Fruit fly (Drosophila melanogaster) whole organism, embryonic: ENCODE results near the gene CG14339.

Source experiments
- Asciz ChIP-seq: fragments of 200-800 bp; sonication (Bioruptor generic); optimal IDR thresholded peaks from 2 replicates; lab custom pipeline; 2017; ENCODE audit warnings: missing biosample characterization, mild to moderate bottlenecking, missing genetic modification characterization, missing genetic modification reagents
- Bgb ChIP-seq: fragments of 200-800 bp; sonication (Bioruptor generic); IDR thresholded peaks from 2 replicates; pipeline ENCODE4 v1.3.6; 2022; ENCODE audit warnings: missing biosample characterization, missing genetic modification characterization; ENCODE audit not compliant: partially characterized antibody
- C15 ChIP-seq: fragments of 200-800 bp; sonication (Bioruptor generic); IDR thresholded peaks from 3 replicates; pipeline ENCODE4 v1.3.6; 2022; ENCODE audit warnings: missing biosample characterization, missing genetic modification characterization
- CG10321 ChIP-seq: fragments of 200-800 bp; sonication (Bioruptor generic); IDR thresholded peaks from 2 replicates; pipeline ENCODE4 v1.3.6; 2022; ENCODE audit warnings: missing biosample characterization, missing genetic modification characterization
- CG10959 ChIP-seq: fragments of 200-800 bp; sonication (Bioruptor generic); IDR thresholded peaks from 2 replicates; pipeline ENCODE4 v1.3.6; 2022; ENCODE audit warnings: missing biosample characterization, missing genetic modification characterization
- CG12769 ChIP-seq: fragments of 200-800 bp; sonication (Bioruptor generic); optimal IDR thresholded peaks from 2 replicates; lab custom pipeline; 2019; ENCODE audit warnings: missing biosample characterization, mild to moderate bottlenecking, missing genetic modification characterization, moderate library complexity
- CG13424 ChIP-seq: fragments of 200-800 bp; sonication (Bioruptor generic); optimal IDR thresholded peaks from 2 replicates; lab custom pipeline; 2019; ENCODE audit warnings: missing biosample characterization, mild to moderate bottlenecking, missing genetic modification characterization, moderate library complexity
- CG17359 ChIP-seq: fragments of 200-800 bp; sonication (Bioruptor generic); optimal IDR thresholded peaks from 3 replicates; lab custom pipeline; 2018; ENCODE audit warnings: missing biosample characterization, mild to moderate bottlenecking, missing genetic modification characterization, moderate library complexity
- CG17385 ChIP-seq: fragments of 200-800 bp; sonication (Bioruptor generic); optimal IDR thresholded peaks from 3 replicates; lab custom pipeline; 2018; ENCODE audit warnings: missing biosample characterization, mild to moderate bottlenecking, missing genetic modification characterization
- CG17802 ChIP-seq: fragments of 200-800 bp; sonication (Bioruptor generic); optimal IDR thresholded peaks from 2 replicates; lab custom pipeline; 2018; ENCODE audit warnings: missing biosample characterization, mild to moderate bottlenecking, missing genetic modification characterization, moderate library complexity
- CG2889 ChIP-seq: fragments of 200-800 bp; sonication (Bioruptor generic); IDR thresholded peaks from 3 replicates; pipeline ENCODE4 v1.3.6; 2022; ENCODE audit warnings: missing biosample characterization, missing genetic modification characterization
- CG30020 ChIP-seq: fragments of 200-800 bp; optimal IDR thresholded peaks from 2 replicates; lab custom pipeline; 2019; ENCODE audit warnings: missing biosample characterization, mild to moderate bottlenecking, missing genetic modification characterization, moderate library complexity
- CG3726 ChIP-seq: fragments of 200-800 bp; sonication (Bioruptor generic); IDR thresholded peaks from 3 replicates; pipeline ENCODE4, ENCODE4 v1.3.6; 2022; ENCODE audit warnings: missing biosample characterization, missing genetic modification characterization
- CG3838 ChIP-seq: fragments of 200-800 bp; sonication (Bioruptor generic); optimal IDR thresholded peaks from 3 replicates; lab custom pipeline; 2016; ENCODE audit warnings: missing biosample characterization, missing genetic modification characterization
- CG42726 ChIP-seq: fragments of 200-800 bp; sonication (Bioruptor generic); IDR thresholded peaks from 2 replicates; pipeline ENCODE4 v1.3.6; 2022; ENCODE audit warnings: missing biosample characterization, missing genetic modification characterization; ENCODE audit not compliant: partially characterized antibody
- CG4282 ChIP-seq: fragments of 200-800 bp; sonication (Bioruptor generic); optimal IDR thresholded peaks from 2 replicates; lab custom pipeline; 2016; ENCODE audit warnings: missing biosample characterization, missing genetic modification characterization
- CG4404 ChIP-seq: fragments of 200-800 bp; sonication (Bioruptor generic); IDR thresholded peaks from 2 replicates; pipeline ENCODE4 v1.3.6; 2022; ENCODE audit warnings: missing biosample characterization, missing genetic modification characterization
- CG5953 ChIP-seq: fragments of 200-800 bp; sonication (Bioruptor generic); IDR thresholded peaks from 2 replicates; pipeline ENCODE4 v1.3.6; 2022; ENCODE audit warnings: missing biosample characterization, missing genetic modification characterization
- CG6683 ChIP-seq: fragments of 200-800 bp; sonication (Bioruptor generic); optimal IDR thresholded peaks from 2 replicates; lab custom pipeline; 2017; ENCODE audit warnings: missing biosample characterization, mild to moderate bottlenecking, missing genetic modification characterization, missing genetic modification reagents
- CG6689 ChIP-seq: fragments of 200-800 bp; sonication (Bioruptor generic); IDR thresholded peaks from 2 replicates; pipeline ENCODE4 v1.3.6; 2022; ENCODE audit warnings: missing biosample characterization, missing genetic modification characterization
- CG7963 ChIP-seq: fragments of 200-800 bp; sonication (Bioruptor generic); IDR thresholded peaks from 3 replicates; pipeline ENCODE4 v1.3.6; 2022; ENCODE audit warnings: missing biosample characterization, missing genetic modification characterization; ENCODE audit not compliant: partially characterized antibody
- CG7987 ChIP-seq: fragments of 200-800 bp; sonication (Bioruptor generic); optimal IDR thresholded peaks from 2 replicates; lab custom pipeline; 2018; ENCODE audit warnings: missing biosample characterization, mild to moderate bottlenecking, missing genetic modification characterization, moderate library complexity
- CG9437 ChIP-seq: fragments of 200-800 bp; sonication (Bioruptor generic); optimal IDR thresholded peaks from 2 replicates; lab custom pipeline; 2018; ENCODE audit warnings: missing biosample characterization, mild to moderate bottlenecking, missing genetic modification characterization
- CG9817 ChIP-seq: fragments of 200-800 bp; sonication (Bioruptor generic); optimal IDR thresholded peaks from 2 replicates; lab custom pipeline; 2018; ENCODE audit warnings: missing biosample characterization, mild to moderate bottlenecking, missing genetic modification characterization, moderate library complexity
- CHES-1-like ChIP-seq: fragments of 200-800 bp; sonication (Bioruptor generic); optimal IDR thresholded peaks from 2 replicates; lab custom pipeline; 2016; ENCODE audit warnings: missing biosample characterization, missing genetic modification characterization
- Camta ChIP-seq: fragments of 200-800 bp; sonication (Bioruptor generic); optimal IDR thresholded peaks from 2 replicates; lab custom pipeline; 2016; ENCODE audit warnings: missing biosample characterization, missing genetic modification characterization
- Dp ChIP-seq: fragments of 200-800 bp; sonication (Bioruptor generic); optimal IDR thresholded peaks from 2 replicates; lab custom pipeline; 2018; ENCODE audit warnings: missing biosample characterization, mild to moderate bottlenecking, missing genetic modification characterization, moderate library complexity
- E2f2 ChIP-seq: fragments of 200-800 bp; sonication (Bioruptor generic); IDR thresholded peaks from 2 replicates; pipeline ENCODE4 v1.3.6; 2022; ENCODE audit warnings: missing biosample characterization, missing genetic modification characterization
- Eip74EF ChIP-seq, 2 experiments: fragments of 200-800 bp in 1 of 2; fragments of >200 bp in 1 of 2; sonication (Bioruptor generic) in 1 of 2; optimal IDR thresholded peaks; 2 replicates each; lab custom pipeline; 2017 to 2019; ENCODE audit warnings: missing biosample characterization in 2 of 2, missing genetic modification characterization in 2 of 2, mild to moderate bottlenecking in 1 of 2, moderate library complexity in 1 of 2
- HHEX ChIP-seq: fragments of 200-800 bp; sonication (Bioruptor generic); optimal IDR thresholded peaks from 3 replicates; lab custom pipeline; 2017; ENCODE audit warnings: missing biosample characterization, mild to moderate bottlenecking, missing genetic modification characterization, missing genetic modification reagents
- Lim3 ChIP-seq: fragments of 200-800 bp; sonication (Bioruptor generic); IDR thresholded peaks from 2 replicates; pipeline ENCODE4 v1.3.6; 2022; ENCODE audit warnings: missing biosample characterization, missing genetic modification characterization
- NfI ChIP-seq: fragments of 200-800 bp; sonication (Bioruptor generic); optimal IDR thresholded peaks from 3 replicates; lab custom pipeline; 2018; ENCODE audit warnings: missing biosample characterization, mild to moderate bottlenecking, missing genetic modification characterization, moderate library complexity
- Opbp ChIP-seq: fragments of 200-800 bp; sonication (Bioruptor generic); IDR thresholded peaks from 3 replicates; pipeline ENCODE4 v1.3.6; 2022; ENCODE audit warnings: missing biosample characterization, missing genetic modification characterization; ENCODE audit not compliant: partially characterized antibody
- PHDP ChIP-seq: fragments of 200-800 bp; sonication (Bioruptor generic); optimal IDR thresholded peaks from 3 replicates; lab custom pipeline; 2018; ENCODE audit warnings: missing biosample characterization, mild to moderate bottlenecking, missing genetic modification characterization, moderate library complexity
- Rfx ChIP-seq: fragments of 200-800 bp; sonication (Bioruptor generic); IDR thresholded peaks from 2 replicates; pipeline ENCODE4 v1.3.6; 2022; ENCODE audit warnings: missing biosample characterization, missing genetic modification characterization
- Sin3A ChIP-seq: fragments of >200 bp; optimal IDR thresholded peaks from 2 replicates; lab custom pipeline; 2018
- TFAM ChIP-seq: fragments of 200-800 bp; sonication (Bioruptor generic); optimal IDR thresholded peaks from 2 replicates; lab custom pipeline; 2017; ENCODE audit warnings: missing biosample characterization, missing genetic modification characterization, inconsistent platforms
- Taf1 ChIP-seq: fragments of 200-800 bp; sonication (Bioruptor generic); IDR thresholded peaks from 2 replicates; pipeline ENCODE4 v1.3.6; 2022; ENCODE audit warnings: missing biosample characterization, missing genetic modification characterization
- br ChIP-seq: fragments of >200 bp; optimal IDR thresholded peaks from 2 replicates; lab custom pipeline; 2017
- ken ChIP-seq: fragments of 200-800 bp; sonication (Bioruptor generic); IDR thresholded peaks from 3 replicates; pipeline ENCODE4 v1.3.6; 2022; ENCODE audit warnings: missing biosample characterization, missing genetic modification characterization
- lola ChIP-seq, 3 experiments: fragments of >200 bp in 2 of 3; fragments of 200-800 bp in 1 of 3; sonication (Bioruptor generic) in 1 of 3; optimal IDR thresholded peaks; 2 replicates each; lab custom pipeline; 2017 to 2019; ENCODE audit warnings: missing biosample characterization in 3 of 3, missing genetic modification characterization in 3 of 3, mild to moderate bottlenecking in 1 of 3, moderate library complexity in 1 of 3
- nau ChIP-seq: fragments of 200-800 bp; sonication (Bioruptor generic); optimal IDR thresholded peaks from 3 replicates; lab custom pipeline; 2017; ENCODE audit warnings: missing biosample characterization, mild to moderate bottlenecking, missing genetic modification characterization, missing genetic modification reagents
- pita ChIP-seq: fragments of 200-800 bp; sonication (Bioruptor generic); optimal IDR thresholded peaks from 2 replicates; lab custom pipeline; 2017; ENCODE audit warnings: missing biosample characterization, mild to moderate bottlenecking, missing genetic modification characterization
- pros ChIP-seq: fragments of 200-800 bp; sonication (Bioruptor generic); optimal IDR thresholded peaks from 3 replicates; lab custom pipeline; 2019; ENCODE audit warnings: missing biosample characterization, mild to moderate bottlenecking, missing genetic modification characterization, moderate library complexity
- ranshi ChIP-seq: fragments of 200-800 bp; sonication (Bioruptor generic); IDR thresholded peaks from 2 replicates; pipeline ENCODE4 v1.3.6; 2022; ENCODE audit warnings: missing biosample characterization, missing genetic modification characterization
- wor ChIP-seq: fragments of 200-800 bp; sonication (Bioruptor generic); IDR thresholded peaks from 2 replicates; pipeline ENCODE4 v1.3.6; 2022; ENCODE audit warnings: missing biosample characterization, missing genetic modification characterization
- z ChIP-seq: fragments of 200-800 bp; sonication (Bioruptor generic); IDR thresholded peaks from 3 replicates; pipeline ENCODE4 v1.3.6; 2022; ENCODE audit warnings: missing biosample characterization, missing genetic modification characterization
- zfh1 ChIP-seq: fragments of 200-800 bp; sonication (Bioruptor generic); IDR thresholded peaks from 3 replicates; pipeline ENCODE4 v1.3.6; 2022; ENCODE audit warnings: missing biosample characterization, missing genetic modification characterization

Gene CG14339

DNA sequence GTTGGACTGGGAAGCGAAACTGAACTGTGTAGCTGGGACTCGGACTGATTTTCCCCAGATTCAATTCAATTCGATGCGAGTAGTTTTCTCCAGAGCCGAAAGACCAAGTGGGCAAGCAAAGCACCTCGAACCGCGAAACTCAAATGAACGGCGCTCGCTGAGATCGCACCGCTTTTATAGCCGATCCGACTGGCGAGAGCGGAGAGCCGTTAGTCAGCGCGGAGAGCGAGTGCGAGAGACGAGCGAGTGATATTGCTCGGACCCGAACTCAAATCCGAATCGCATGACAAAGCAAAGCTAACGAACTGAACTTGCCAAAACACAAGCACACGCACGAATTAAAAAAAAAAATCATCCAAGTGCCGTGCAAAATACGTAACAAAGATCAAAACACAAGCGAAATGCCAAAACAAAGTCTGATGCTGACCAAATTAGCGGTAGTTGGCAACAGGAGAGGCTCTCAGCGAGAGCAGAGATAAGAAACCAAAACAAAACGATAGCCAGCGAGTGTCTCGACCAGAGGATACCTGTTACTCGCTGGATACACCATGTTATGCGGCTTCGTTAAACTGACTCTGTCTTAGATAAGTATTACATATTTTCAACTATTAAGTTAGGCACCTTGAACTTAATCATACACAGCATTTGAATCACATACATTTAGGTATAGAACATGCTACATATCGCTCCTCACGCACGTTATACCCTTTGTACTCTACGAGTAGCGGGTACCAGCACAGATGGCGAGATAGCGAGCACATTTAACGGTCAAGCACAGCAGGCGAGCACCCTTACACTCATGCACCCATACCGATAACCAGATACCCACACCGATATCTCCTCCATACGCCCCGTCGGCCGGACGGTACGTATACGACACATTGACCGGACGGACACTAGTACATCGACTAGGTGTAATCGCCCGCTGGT lies 10.8 kb downstream of the CG14339 start (continued):
- TF ChIP-seq CHES-1-like (GFP tag; lab: Kevin White, UChicago) (peak; percentile 82), NfI (GFP tag; lab: Kevin White, UChicago) (peak; percentile 55), pita (GFP tag; lab: Kevin White, UChicago) (no peak), pros (GFP tag; lab: Kevin White, UChicago) (no peak), CG17385 (GFP tag; lab: Kevin White, UChicago) (peak; percentile 54), E2f2 (GFP tag; lab: Robert Waterston, UW) (peak; percentile 44), CG42726 (GFP tag; lab: Robert Waterston, UW) (peak; percentile 55; the same call in 1 of the 2 replicates), Rfx (peak; percentile 84), wor (GFP tag; lab: Robert Waterston, UW) (peak; percentile 47; the same call in 1 of the 2 replicates), CG17359 (tag; lab: Kevin White, UChicago) (peak; percentile 54), CG10321 (GFP tag; lab: Robert Waterston, UW) (no peak), Camta (peak; percentile 42), CG12769 (tag; lab: Kevin White, UChicago) (peak; percentile 93), CG9437 (GFP tag; lab: Kevin White, UChicago) (peak; percentile 55), Taf1 (GFP tag; lab: Robert Waterston, UW) (peak; percentile 55), lola (GFP tag; optimal IDR thresholded peaks at IDR 0.05; lab: Kevin White, UChicago) (peak in 1 of 3 experiments; percentile 48), CG17802 (tag; lab: Kevin White, UChicago) (no peak), z (GFP tag; lab: Robert Waterston, UW) (peak; percentile 67; the same call in 2 of the 3 replicates), CG2889 (GFP tag; lab: Robert Waterston, UW) (no peak), ken (GFP tag; lab: Robert Waterston, UW) (peak; percentile 72; the same call in 2 of the 3 replicates), CG6683 (GFP tag; lab: Kevin White, UChicago) (peak; percentile 38), CG3838 (GFP tag; lab: Kevin White, UChicago) (no peak), nau (peak; percentile 66), CG7987 (GFP tag; lab: Kevin White, UChicago) (peak; percentile 9), Asciz (GFP tag; lab: Kevin White, UChicago) (peak; percentile 57), Lim3 (GFP tag; lab: Robert Waterston, UW) (no peak), HHEX (GFP tag; lab: Kevin White, UChicago) (peak; percentile 65), C15 (GFP tag; lab: Robert Waterston, UW) (peak; percentile 74; the same call in 1 of the 3 replicates), CG10959 (0 out of 2 replicates have a peak, but pooled peaks have one; percentile 32), ranshi (peak; percentile 79), PHDP (peak; percentile 81), Dp (GFP tag; lab: Kevin White, UChicago) (no peak), CG6689 (peak; percentile 85), CG13424 (tag; lab: Kevin White, UChicago) (peak; percentile 59), Opbp (peak; percentile 40; the same call in 1 of the 3 replicates), Sin3A (lab: Kevin White, UChicago) (no peak), zfh1 (GFP tag; lab: Robert Waterston, UW) (peak; percentile 72), CG9817 (tag; lab: Kevin White, UChicago) (peak; percentile 68), CG4404 (peak; percentile 66), TFAM (GFP tag; lab: Kevin White, UChicago) (no peak), Bgb (GFP tag; lab: Robert Waterston, UW) (peak; percentile 67), CG5953 (GFP tag; lab: Robert Waterston, UW) (0 out of 2 replicates have a peak, but pooled peaks have one; percentile 29), CG3726 (GFP tag; lab: Robert Waterston, UW) (0 out of 3 replicates have a peak, but pooled peaks have one; percentile 55), CG7963 (GFP tag; lab: Robert Waterston, UW) (no peak), CG30020 (tag; lab: Kevin White, UChicago) (no peak), Eip74EF (GFP tag; optimal IDR thresholded peaks at IDR 0.05; lab: Kevin White, UChicago) (no peak), CG4282 (GFP tag; lab: Kevin White, UChicago) (no peak), br (no peak)
